Worm (Caenorhabditis elegans): ENCODE measurements around the gene F40F8.12.

ce11 chrII:11134828-11135227, 5.2 kb downstream of the F40F8.12 start, which contains the start of gene F40F8.5:
- no peak for TF ChIP-seq flh-1 (GFP tag; optimal IDR thresholded peaks at IDR 0.05)
- TF ChIP-seq ces-1 (GFP tag; optimal IDR thresholded peaks at IDR 0.05), result no peak
- TF ChIP-seq unc-62 (GFP tag; optimal IDR thresholded peaks at IDR 0.05), result no peak
- TF ChIP-seq unc-120 (tag; optimal IDR thresholded peaks at IDR 0.05; ENCODE audit: poor library complexity, severe bottlenecking), result no peak
- TF ChIP-seq blmp-1 (tag; optimal IDR thresholded peaks at IDR 0.05), result no peak
- TF ChIP-seq nhr-28 (tag; optimal IDR thresholded peaks at IDR 0.05), result no peak

Measured in whole organism, mixed stage, embryonic.